Worm (Caenorhabditis elegans) whole organism, early embryonic: ENCODE results near the gene ceh-83.

Experiments used
- ama-1 ChIP-seq: fragments of 150-350 bp; optimal IDR thresholded peaks from 2 replicates; lab custom pipeline; 2014
- ceh-13 ChIP-seq: fragments of 200-800 bp; sonication (Bioruptor generic); optimal IDR thresholded peaks from 2 replicates; lab custom pipeline; 2018; ENCODE audit warnings: mild to moderate bottlenecking, missing genetic modification characterization, missing compliant biosample characterization
- ets-7 ChIP-seq: sonication (generic microtip); optimal IDR thresholded peaks from 2 replicates; lab custom pipeline; 2016; ENCODE audit warnings: missing genotype, missing genetic modification characterization, missing compliant biosample characterization
- flt-1 ChIP-seq: fragments of 200-800 bp; sonication (Bioruptor generic); IDR thresholded peaks from 2 replicates; pipeline ENCODE4 v1.3.6; 2022; ENCODE audit warnings: missing genetic modification characterization, missing compliant biosample characterization
- hmbx-1 ChIP-seq: sonication (generic microtip); optimal IDR thresholded peaks from 2 replicates; lab custom pipeline; 2016; ENCODE audit warnings: mild to moderate bottlenecking, missing genetic modification characterization, missing compliant biosample characterization
- hmg-4 ChIP-seq: fragments of 200-800 bp; sonication (Bioruptor generic); optimal IDR thresholded peaks from 2 replicates; lab custom pipeline; 2018; ENCODE audit warnings: mild to moderate bottlenecking, missing genetic modification characterization, missing compliant biosample characterization
- hnd-1 ChIP-seq: sonication (generic microtip); optimal IDR thresholded peaks from 2 replicates; lab custom pipeline; 2016; ENCODE audit warnings: missing genetic modification characterization, missing compliant biosample characterization
- scrt-1 ChIP-seq: fragments of 200-800 bp; sonication (Bioruptor generic); IDR thresholded peaks from 2 replicates; pipeline ENCODE4 v1.3.6; 2022; ENCODE audit warnings: missing genetic modification characterization, missing compliant biosample characterization
- sea-1 ChIP-seq: fragments of 200-800 bp; sonication (Bioruptor generic); conservative IDR thresholded peaks from 2 replicates; pipeline ENCODE4 v1.3.6; 2022; ENCODE audit warnings: missing genetic modification characterization, missing compliant biosample characterization
- tbx-11 ChIP-seq: fragments of 200-800 bp; sonication (Bioruptor generic); IDR thresholded peaks from 2 replicates; pipeline ENCODE4 v1.3.6; 2022; ENCODE audit warnings: missing genetic modification characterization, missing compliant biosample characterization
- tbx-37 ChIP-seq: fragments of 200-800 bp; sonication (Bioruptor generic); conservative IDR thresholded peaks from 2 replicates; pipeline ENCODE4 v1.3.6; 2022; ENCODE audit warnings: missing genetic modification reagents, missing genetic modification characterization, missing compliant biosample characterization
- tra-4 ChIP-seq: sonication (generic microtip); optimal IDR thresholded peaks from 2 replicates; lab custom pipeline; 2017; ENCODE audit warnings: missing genetic modification characterization, missing compliant biosample characterization

DNA sequence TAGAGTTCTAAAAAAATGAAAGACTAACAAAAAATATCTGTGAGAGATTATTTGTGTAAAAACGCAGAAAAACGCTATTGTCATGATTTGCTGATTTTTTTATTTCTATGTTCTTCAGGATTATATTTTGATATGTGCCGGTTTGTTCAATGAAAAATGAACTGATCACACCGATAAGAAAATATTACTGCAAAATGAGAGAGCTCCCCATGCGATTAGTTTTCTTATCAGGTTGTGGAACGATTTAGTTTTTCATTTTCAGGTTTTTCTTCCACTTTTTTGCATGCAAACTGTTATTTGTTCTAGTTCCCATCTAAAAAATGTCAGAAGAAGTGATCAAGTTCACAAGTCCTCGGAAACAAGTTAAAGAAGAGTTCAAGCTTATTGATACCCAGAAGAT lies 8.1 kb downstream of the ceh-83 start, which contains the start of gene btb-9:
- TF ChIP-seq hmbx-1 (no peak), sea-1 (GFP tag; lab: Robert Waterston, UW) (no peak), tbx-11 (GFP tag; lab: Robert Waterston, UW) (no peak), ama-1 (lab: Kevin White, UChicago) (no peak), flt-1 (GFP tag; lab: Robert Waterston, UW) (no peak), ets-7 (tag; lab: Kevin White, UChicago) (no peak), tra-4 (tag; lab: Kevin White, UChicago) (no peak), scrt-1 (GFP tag; lab: Robert Waterston, UW) (no peak), ceh-13 (no peak), tbx-37 (GFP tag; lab: Robert Waterston, UW) (no peak), hmg-4 (no peak), hnd-1 (no peak)
